Fruit fly (Drosophila melanogaster) whole organism, embryonic: ENCODE results near the gene CheB38b.

Experiments
- Aef1 ChIP-seq: fragments of 200-800 bp; sonication (Bioruptor generic); IDR thresholded peaks from 3 replicates; pipeline ENCODE4 v1.3.6; 2022; ENCODE audit warnings: missing biosample characterization, missing genetic modification characterization
- Awh ChIP-seq: fragments of 200-800 bp; sonication (Bioruptor generic); IDR thresholded peaks from 2 replicates; pipeline ENCODE4, ENCODE4 v1.3.6; 2022; ENCODE audit warnings: missing biosample characterization, missing genetic modification characterization
- CG11723 ChIP-seq: fragments of 200-800 bp; sonication (Bioruptor generic); optimal IDR thresholded peaks from 2 replicates; lab custom pipeline; 2017; ENCODE audit warnings: missing biosample characterization, mild to moderate bottlenecking, missing genetic modification characterization
- CG12219 ChIP-seq: fragments of 200-800 bp; sonication (Bioruptor generic); optimal IDR thresholded peaks from 3 replicates; lab custom pipeline; 2018; ENCODE audit warnings: missing biosample characterization, mild to moderate bottlenecking, missing genetic modification characterization
- CG12236 ChIP-seq: fragments of 200-800 bp; sonication (Bioruptor generic); optimal IDR thresholded peaks from 2 replicates; lab custom pipeline; 2016; ENCODE audit warnings: missing biosample characterization, missing genetic modification characterization
- CG13123 ChIP-seq: fragments of 200-800 bp; sonication (Bioruptor generic); optimal IDR thresholded peaks from 2 replicates; lab custom pipeline; 2016; ENCODE audit warnings: missing biosample characterization, missing genetic modification characterization
- CG14014 ChIP-seq: fragments of 200-800 bp; sonication (Bioruptor generic); IDR thresholded peaks from 2 replicates; pipeline ENCODE4 v1.3.6; 2022; ENCODE audit warnings: missing biosample characterization, missing genetic modification characterization
- CG15479 ChIP-seq: fragments of 200-800 bp; sonication (Bioruptor generic); optimal IDR thresholded peaks from 3 replicates; lab custom pipeline; 2019; ENCODE audit warnings: missing biosample characterization, mild to moderate bottlenecking, missing genetic modification characterization, moderate library complexity
- CG1602 ChIP-seq: fragments of 200-800 bp; sonication (Bioruptor generic); optimal IDR thresholded peaks from 3 replicates; lab custom pipeline; 2016; ENCODE audit warnings: missing biosample characterization, missing genetic modification characterization
- CG17802 ChIP-seq: fragments of 200-800 bp; sonication (Bioruptor generic); optimal IDR thresholded peaks from 2 replicates; lab custom pipeline; 2018; ENCODE audit warnings: missing biosample characterization, mild to moderate bottlenecking, missing genetic modification characterization, moderate library complexity
- CG1792 ChIP-seq: fragments of 200-800 bp; sonication (Bioruptor generic); optimal IDR thresholded peaks from 2 replicates; lab custom pipeline; 2016; ENCODE audit warnings: missing biosample characterization, missing genetic modification characterization
- CG30403 ChIP-seq: fragments of 200-800 bp; sonication (Bioruptor generic); optimal IDR thresholded peaks from 3 replicates; lab custom pipeline; 2016; ENCODE audit warnings: missing biosample characterization, missing genetic modification characterization
- CG31224 ChIP-seq: fragments of 200-800 bp; sonication (Bioruptor generic); IDR thresholded peaks from 2 replicates; pipeline ENCODE4 v1.3.6; 2022; ENCODE audit warnings: missing biosample characterization, missing genetic modification characterization
- CG3163 ChIP-seq: fragments of 200-800 bp; sonication (Bioruptor generic); optimal IDR thresholded peaks from 3 replicates; lab custom pipeline; 2016; ENCODE audit warnings: missing biosample characterization, missing genetic modification characterization
- CG3407 ChIP-seq: fragments of 200-800 bp; sonication (Bioruptor generic); optimal IDR thresholded peaks from 2 replicates; lab custom pipeline; 2018; ENCODE audit warnings: missing biosample characterization, mild to moderate bottlenecking, missing genetic modification characterization
- CG4707 ChIP-seq: fragments of 200-800 bp; sonication (Bioruptor generic); optimal IDR thresholded peaks from 2 replicates; lab custom pipeline; 2018; ENCODE audit warnings: missing biosample characterization, mild to moderate bottlenecking, missing genetic modification characterization, moderate library complexity
- CG6813 ChIP-seq: fragments of 200-800 bp; sonication (Bioruptor generic); optimal IDR thresholded peaks from 2 replicates; lab custom pipeline; 2017; ENCODE audit warnings: missing biosample characterization, missing genetic modification characterization, mild to moderate bottlenecking, moderate library complexity, missing genetic modification reagents
- CG7271 ChIP-seq: fragments of 200-800 bp; sonication (Bioruptor generic); optimal IDR thresholded peaks from 2 replicates; lab custom pipeline; 2018; ENCODE audit warnings: missing biosample characterization, mild to moderate bottlenecking, missing genetic modification characterization, moderate library complexity
- CG8089 ChIP-seq: fragments of 200-800 bp; sonication (Bioruptor generic); optimal IDR thresholded peaks from 3 replicates; lab custom pipeline; 2016; ENCODE audit warnings: missing biosample characterization, missing genetic modification characterization
- CG8765 ChIP-seq: fragments of 200-800 bp; sonication (Bioruptor generic); IDR thresholded peaks from 2 replicates; pipeline ENCODE4 v1.3.6; 2022; ENCODE audit warnings: missing biosample characterization, missing genetic modification characterization
- D19B ChIP-seq: fragments of 200-800 bp; sonication (Bioruptor generic); optimal IDR thresholded peaks from 2 replicates; lab custom pipeline; 2017; ENCODE audit warnings: missing biosample characterization, mild to moderate bottlenecking, missing genetic modification characterization
- ERR ChIP-seq: fragments of 200-800 bp; sonication (Bioruptor generic); optimal IDR thresholded peaks from 2 replicates; lab custom pipeline; 2016; ENCODE audit warnings: missing biosample characterization, missing genetic modification characterization
- HLH3B ChIP-seq: fragments of 200-800 bp; sonication (Bioruptor generic); IDR thresholded peaks from 2 replicates; pipeline ENCODE4 v1.3.6; 2022; ENCODE audit warnings: missing biosample characterization, missing genetic modification characterization
- Hr3 ChIP-seq: fragments of 200-800 bp; sonication (Bioruptor generic); optimal IDR thresholded peaks from 3 replicates; lab custom pipeline; 2016; ENCODE audit warnings: missing biosample characterization, missing genetic modification characterization
- Hr39 ChIP-seq: fragments of >200 bp; optimal IDR thresholded peaks from 2 replicates; lab custom pipeline; 2017
- Hr78 ChIP-seq, 2 experiments: fragments of 200-800 bp in 1 of 2; fragments of >200 bp in 1 of 2; sonication (Bioruptor generic) in 1 of 2; optimal IDR thresholded peaks; 2 replicates each; lab custom pipeline; 2017 to 2019; ENCODE audit warnings: missing biosample characterization in 2 of 2, missing genetic modification characterization in 2 of 2, mild to moderate bottlenecking in 1 of 2, moderate library complexity in 1 of 2
- Nf-YA ChIP-seq: fragments of 200-800 bp; sonication (Bioruptor generic); IDR thresholded peaks from 2 replicates; pipeline ENCODE4 v1.3.6; 2022; ENCODE audit warnings: missing biosample characterization, missing genetic modification characterization
- Rx ChIP-seq: fragments of 200-800 bp; sonication (Bioruptor generic); IDR thresholded peaks from 2 replicates; pipeline ENCODE4 v1.3.6; 2022; ENCODE audit warnings: missing biosample characterization, missing genetic modification characterization
- Scr ChIP-seq: fragments of 200-800 bp; sonication (Bioruptor generic); IDR thresholded peaks from 2 replicates; pipeline ENCODE4 v1.3.6; 2022; ENCODE audit warnings: missing biosample characterization, missing genetic modification characterization; ENCODE audit not compliant: partially characterized antibody
- ara ChIP-seq: fragments of 200-800 bp; sonication (Bioruptor generic); IDR thresholded peaks from 2 replicates; pipeline ENCODE4 v1.3.6; 2022; ENCODE audit warnings: missing biosample characterization, missing genetic modification characterization
- caup ChIP-seq: fragments of 200-800 bp; sonication (Bioruptor generic); optimal IDR thresholded peaks from 3 replicates; lab custom pipeline; 2017; ENCODE audit warnings: missing biosample characterization, mild to moderate bottlenecking, missing genetic modification characterization, moderate library complexity; ENCODE audit not compliant: severe bottlenecking
- cg ChIP-seq: fragments of 200-800 bp; sonication (Bioruptor generic); optimal IDR thresholded peaks from 3 replicates; lab custom pipeline; 2019; ENCODE audit warnings: missing biosample characterization, mild to moderate bottlenecking, missing genetic modification characterization, moderate library complexity
- chif ChIP-seq, 2 experiments: fragments of 200-800 bp; sonication (Bioruptor generic); optimal IDR thresholded peaks; 3 replicates each; lab custom pipeline; 2016; ENCODE audit warnings: missing biosample characterization in 2 of 2, missing genetic modification characterization in 2 of 2
- chinmo ChIP-seq: fragments of 200-800 bp; sonication (Bioruptor generic); IDR thresholded peaks from 4 replicates; pipeline ENCODE4 v1.3.6; 2022; ENCODE audit warnings: missing biosample characterization, missing genetic modification characterization; ENCODE audit not compliant: partially characterized antibody
- dan ChIP-seq: fragments of 200-800 bp; sonication (Bioruptor generic); IDR thresholded peaks from 2 replicates; pipeline ENCODE4 v1.3.6; 2022; ENCODE audit warnings: missing biosample characterization, missing genetic modification characterization
- en ChIP-seq: fragments of 200-800 bp; sonication (Bioruptor generic); optimal IDR thresholded peaks from 2 replicates; lab custom pipeline; 2016; ENCODE audit warnings: missing biosample characterization, missing genetic modification characterization
- exex ChIP-seq: fragments of 200-800 bp; sonication (Bioruptor generic); optimal IDR thresholded peaks from 4 replicates; lab custom pipeline; 2018; ENCODE audit warnings: missing biosample characterization, mild to moderate bottlenecking, missing genetic modification characterization, moderate library complexity
- fd96Cb ChIP-seq: fragments of 200-800 bp; sonication (Bioruptor generic); optimal IDR thresholded peaks from 2 replicates; lab custom pipeline; 2018; ENCODE audit warnings: missing biosample characterization, mild to moderate bottlenecking, missing genetic modification characterization, moderate library complexity
- gce ChIP-seq: fragments of 200-800 bp; sonication (Bioruptor generic); IDR thresholded peaks from 3 replicates; pipeline ENCODE4 v1.3.6; 2022; ENCODE audit warnings: missing biosample characterization, missing genetic modification characterization
- grau ChIP-seq: fragments of 200-800 bp; optimal IDR thresholded peaks from 3 replicates; lab custom pipeline; 2019; ENCODE audit warnings: missing biosample characterization, mild to moderate bottlenecking, missing genetic modification characterization, moderate library complexity
- ind ChIP-seq: fragments of 200-800 bp; sonication (Bioruptor generic); optimal IDR thresholded peaks from 3 replicates; lab custom pipeline; 2016; ENCODE audit warnings: missing biosample characterization, missing genetic modification characterization
- lbe ChIP-seq: fragments of 200-800 bp; sonication (Bioruptor generic); optimal IDR thresholded peaks from 2 replicates; lab custom pipeline; 2016; ENCODE audit warnings: missing biosample characterization, mild to moderate bottlenecking, missing genetic modification characterization
- lmd ChIP-seq: fragments of 200-800 bp; sonication (Bioruptor generic); IDR thresholded peaks from 2 replicates; pipeline ENCODE4 v1.3.6; 2022; ENCODE audit warnings: missing biosample characterization, missing genetic modification characterization
- luna ChIP-seq: fragments of 200-800 bp; sonication (Bioruptor generic); optimal IDR thresholded peaks from 2 replicates; lab custom pipeline; 2016; ENCODE audit warnings: missing biosample characterization, missing genetic modification characterization
- mirr ChIP-seq: fragments of 200-800 bp; sonication (Bioruptor generic); optimal IDR thresholded peaks from 3 replicates; lab custom pipeline; 2018; ENCODE audit warnings: missing biosample characterization, mild to moderate bottlenecking, missing genetic modification characterization
- nau ChIP-seq: fragments of 200-800 bp; sonication (Bioruptor generic); optimal IDR thresholded peaks from 3 replicates; lab custom pipeline; 2017; ENCODE audit warnings: missing biosample characterization, mild to moderate bottlenecking, missing genetic modification characterization, missing genetic modification reagents
- odd ChIP-seq: fragments of 200-800 bp; sonication (Bioruptor generic); optimal IDR thresholded peaks from 2 replicates; lab custom pipeline; 2017; ENCODE audit warnings: missing biosample characterization, mild to moderate bottlenecking, missing genetic modification characterization
- pzg ChIP-seq: fragments of 200-800 bp; sonication (Bioruptor generic); optimal IDR thresholded peaks from 3 replicates; lab custom pipeline; 2018; ENCODE audit warnings: missing biosample characterization, mild to moderate bottlenecking, missing genetic modification characterization, moderate library complexity
- salm ChIP-seq: fragments of 200-800 bp; sonication (Bioruptor generic); optimal IDR thresholded peaks from 2 replicates; lab custom pipeline; 2018; ENCODE audit warnings: missing biosample characterization, mild to moderate bottlenecking, missing genetic modification characterization
- sob ChIP-seq: fragments of 200-800 bp; sonication (Bioruptor generic); IDR thresholded peaks from 2 replicates; pipeline ENCODE4 v1.3.6; 2022; ENCODE audit warnings: missing biosample characterization, missing genetic modification characterization
- trh ChIP-seq: fragments of 200-800 bp; sonication (Bioruptor generic); optimal IDR thresholded peaks from 2 replicates; lab custom pipeline; 2016; ENCODE audit warnings: missing biosample characterization, missing genetic modification characterization

CheB38b gene

dm6 chr2L:20780768-20781167 is 36.3 kb downstream of the CheB38b start (continued):
- no peak for TF ChIP-seq Scr (GFP tag; lab: Robert Waterston, UW)
- 0 out of 2 replicates have a peak, but pooled peaks have one; percentile 20 for TF ChIP-seq Rx (GFP tag; lab: Robert Waterston, UW)
- TF ChIP-seq Hr39 (lab: Kevin White, UChicago): no peak
- TF ChIP-seq ara (GFP tag; lab: Robert Waterston, UW): peak; percentile 50; the same call in 1 of the 2 replicates
- TF ChIP-seq nau (GFP tag; lab: Kevin White, UChicago): peak; percentile 69
- TF ChIP-seq CG8765 (GFP tag; lab: Robert Waterston, UW): no peak
- peak; percentile 51 for TF ChIP-seq CG12236 (GFP tag; lab: Kevin White, UChicago)
- peak; percentile 59 for TF ChIP-seq CG1792 (GFP tag; lab: Kevin White, UChicago)
- no peak for TF ChIP-seq exex (tag; lab: Kevin White, UChicago)
- TF ChIP-seq lmd (GFP tag; lab: Robert Waterston, UW): no peak
- peak; percentile 61 for TF ChIP-seq CG4707 (GFP tag; lab: Kevin White, UChicago)
- peak; percentile 44; the same call in 1 of the 2 replicates for TF ChIP-seq HLH3B (GFP tag; lab: Robert Waterston, UW)
- TF ChIP-seq luna (GFP tag; lab: Kevin White, UChicago): no peak
- peak; percentile 18 for TF ChIP-seq fd96Cb (tag; lab: Kevin White, UChicago)
- no peak for TF ChIP-seq CG3163
- TF ChIP-seq Hr78 (GFP tag; optimal IDR thresholded peaks at IDR 0.05; lab: Kevin White, UChicago): no peak
- TF ChIP-seq en (GFP tag; lab: Kevin White, UChicago): peak; percentile 1
- TF ChIP-seq Aef1: no peak
- TF ChIP-seq lbe (GFP tag; lab: Kevin White, UChicago): peak; percentile 14
- peak; percentile 14 to 49 for TF ChIP-seq chif (GFP tag; optimal IDR thresholded peaks at IDR 0.05; lab: Kevin White, UChicago)
- TF ChIP-seq cg: no peak
- no peak for TF ChIP-seq CG31224 (GFP tag; lab: Robert Waterston, UW)
- peak; percentile 78 for TF ChIP-seq CG3407 (GFP tag; lab: Kevin White, UChicago)
- TF ChIP-seq dan (GFP tag; lab: Robert Waterston, UW): no peak
- TF ChIP-seq Hr3 (GFP tag; lab: Kevin White, UChicago): no peak
- TF ChIP-seq chinmo (GFP tag; lab: Robert Waterston, UW): no peak
- TF ChIP-seq CG8089 (GFP tag; lab: Kevin White, UChicago): peak; percentile 50
- TF ChIP-seq gce (GFP tag; lab: Robert Waterston, UW): peak; percentile 69; the same call in 1 of the 3 replicates
- peak; percentile 88 for TF ChIP-seq CG6813 (GFP tag; lab: Kevin White, UChicago)
- peak; percentile 51 for TF ChIP-seq CG12219 (GFP tag; lab: Kevin White, UChicago)
- peak; percentile 55 for TF ChIP-seq mirr (GFP tag; lab: Kevin White, UChicago)
- peak; percentile 72 for TF ChIP-seq odd (GFP tag; lab: Kevin White, UChicago)
- peak; percentile 86 for TF ChIP-seq CG15479
- TF ChIP-seq CG14014 (GFP tag; lab: Robert Waterston, UW): peak; percentile 62; the same call in 1 of the 2 replicates
- TF ChIP-seq pzg: no peak
- peak; percentile 34 for TF ChIP-seq CG30403 (GFP tag; lab: Kevin White, UChicago)
- peak; percentile 51 for TF ChIP-seq salm (tag; lab: Kevin White, UChicago)
- peak; percentile 53; the same call in 1 of the 2 replicates for TF ChIP-seq sob (GFP tag; lab: Robert Waterston, UW)
- TF ChIP-seq D19B (GFP tag; lab: Kevin White, UChicago): peak; percentile 40
- no peak for TF ChIP-seq CG17802 (tag; lab: Kevin White, UChicago)
- peak; percentile 5 for TF ChIP-seq CG7271 (tag; lab: Kevin White, UChicago)
- TF ChIP-seq caup (GFP tag; lab: Kevin White, UChicago): peak; percentile 73
- peak; percentile 7 for TF ChIP-seq trh (GFP tag; lab: Kevin White, UChicago)
- TF ChIP-seq CG11723: peak; percentile 66
- peak; percentile 62 for TF ChIP-seq Awh (GFP tag; lab: Robert Waterston, UW)
- TF ChIP-seq CG13123 (GFP tag; lab: Kevin White, UChicago): peak; percentile 56
- TF ChIP-seq Nf-YA (GFP tag; lab: Robert Waterston, UW): 0 out of 2 replicates have a peak, but pooled peaks have one; percentile 18
- TF ChIP-seq ind: peak; percentile 1
- peak; percentile 13 for TF ChIP-seq CG1602 (GFP tag; lab: Kevin White, UChicago)
- TF ChIP-seq grau (tag; lab: Kevin White, UChicago): peak; percentile 39
- TF ChIP-seq ERR: no peak
